Worm (Caenorhabditis elegans) whole organism, L2 larva: Measurements from ENCODE around the gene clec-122.

Source experiments
- R02D3.7 ChIP-seq: fragments of 150-350 bp; optimal IDR thresholded peaks from 2 replicates; lab custom pipeline; 2014; ENCODE audit warnings: missing biosample characterization, missing genetic modification characterization
- ama-1 ChIP-seq: fragments of 150-350 bp; optimal IDR thresholded peaks from 2 replicates; lab custom pipeline; 2018; ENCODE audit warnings: inconsistent platforms
- blmp-1 ChIP-seq: sonication (generic microtip); optimal IDR thresholded peaks from 2 replicates; lab custom pipeline; 2017; ENCODE audit warnings: missing genetic modification characterization, mild to moderate bottlenecking, missing compliant biosample characterization, antibody characterized with exemption, moderate library complexity; ENCODE audit not compliant: insufficient read depth
- elt-3 ChIP-seq: sonication (generic microtip); optimal IDR thresholded peaks from 2 replicates; lab custom pipeline; 2017; ENCODE audit warnings: missing biosample characterization, missing genetic modification characterization
- nhr-12 ChIP-seq: fragments of 150-350 bp; optimal IDR thresholded peaks from 2 replicates; lab custom pipeline; 2014; ENCODE audit warnings: missing biosample characterization, missing genetic modification characterization
- nhr-129 ChIP-seq: fragments of 150-350 bp; optimal IDR thresholded peaks from 2 replicates; lab custom pipeline; 2014; ENCODE audit warnings: missing biosample characterization, missing genetic modification characterization
- nhr-6 ChIP-seq: fragments of 150-350 bp; optimal IDR thresholded peaks from 2 replicates; lab custom pipeline; 2014; ENCODE audit warnings: missing biosample characterization, missing genetic modification characterization
- peb-1 ChIP-seq: fragments of 150-350 bp; optimal IDR thresholded peaks from 2 replicates; lab custom pipeline; 2014; ENCODE audit warnings: missing biosample characterization, missing genetic modification characterization
- unc-39 ChIP-seq: fragments of 150-350 bp; optimal IDR thresholded peaks from 2 replicates; lab custom pipeline; 2014; ENCODE audit warnings: missing biosample characterization, missing genetic modification characterization
- unc-62 ChIP-seq: fragments of 150-350 bp; optimal IDR thresholded peaks from 2 replicates; lab custom pipeline; 2014; ENCODE audit warnings: missing biosample characterization, missing genetic modification reagents, missing genetic modification characterization
- zag-1 ChIP-seq: fragments of 150-350 bp; optimal IDR thresholded peaks from 2 replicates; lab custom pipeline; 2014; ENCODE audit warnings: missing biosample characterization, missing genetic modification characterization

DNA sequence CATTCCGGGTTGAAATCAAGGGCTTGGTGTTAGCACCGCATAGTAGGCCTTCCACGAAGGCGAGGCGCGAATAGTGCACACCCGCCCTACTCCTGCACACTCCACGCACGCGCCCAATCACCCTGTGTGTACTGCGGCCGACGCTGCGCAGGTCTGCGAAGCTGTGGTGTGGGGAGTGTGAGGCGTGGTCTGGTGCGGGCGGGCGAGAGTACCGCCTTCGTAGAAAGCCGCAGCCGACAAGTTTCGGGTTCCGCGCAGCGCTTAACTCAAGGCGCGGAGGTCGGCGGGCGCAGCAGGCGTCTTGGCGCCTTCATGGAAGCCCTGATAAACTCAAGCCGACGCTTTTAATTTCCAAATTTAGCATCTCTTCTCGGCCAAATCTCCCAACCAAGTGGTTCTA lies 2.2 kb downstream of the clec-122 start:
- TF ChIP-seq ama-1 (lab: Kevin White, UChicago) (no peak), R02D3.7 (tag; lab: Kevin White, UChicago) (no peak), nhr-129 (tag; lab: Kevin White, UChicago) (no peak), blmp-1 (tag; lab: Kevin White, UChicago) (no peak), elt-3 (no peak), zag-1 (tag; lab: Kevin White, UChicago) (no peak), unc-39 (tag; lab: Kevin White, UChicago) (no peak), peb-1 (no peak), nhr-6 (tag; lab: Kevin White, UChicago) (no peak), unc-62 (GFP tag; lab: Kevin White, UChicago) (no peak), nhr-12 (tag; lab: Kevin White, UChicago) (no peak)
